Fruit fly (Drosophila melanogaster): ENCODE data around the gene fbl.

DNA sequence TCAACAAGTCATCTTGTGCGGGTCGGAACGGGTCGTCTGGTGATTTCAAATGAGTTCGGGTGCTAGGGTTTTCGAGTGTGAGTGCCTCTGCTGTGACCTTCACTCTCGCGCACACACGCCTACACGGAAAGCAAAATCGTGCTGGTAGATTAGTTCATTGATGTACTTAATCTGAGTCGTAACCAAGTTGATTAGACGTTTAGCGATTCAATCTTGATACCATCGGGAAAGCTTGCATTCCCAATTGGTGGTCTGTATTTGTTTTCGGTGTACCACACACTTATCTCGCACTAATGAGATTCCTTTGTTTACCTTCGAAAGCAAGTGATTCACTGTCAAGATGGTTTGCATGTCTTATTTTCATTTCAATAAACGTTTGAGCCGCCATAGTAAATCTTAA is 4.8 kb downstream of the fbl start:
- TF ChIP-seq CG9948 (tag; optimal IDR thresholded peaks at IDR 0.05) (no peak), CG8159 (tag; optimal IDR thresholded peaks at IDR 0.05) (no peak), fd96Ca (GFP tag; IDR thresholded peaks at IDR 0.05) (no peak), Ets98B (GFP tag; IDR thresholded peaks at IDR 0.05) (no peak), gl (tag; optimal IDR thresholded peaks at IDR 0.05) (no peak), CG4496 (GFP tag; IDR thresholded peaks at IDR 0.05) (no peak), D1 (tag; optimal IDR thresholded peaks at IDR 0.05) (no peak), CG32121 (GFP tag; IDR thresholded peaks at IDR 0.05) (no peak)

Measured in whole organism, pupa.